Worm (Caenorhabditis elegans) whole organism, L3 larva: ENCODE data around the gene Y51A2B.2.

Source experiments
- ama-1 ChIP-seq: fragments of 150-350 bp; optimal IDR thresholded peaks from 2 replicates; lab custom pipeline; 2018
- ceh-16 ChIP-seq: sonication (generic microtip); optimal IDR thresholded peaks from 2 replicates; lab custom pipeline; 2017; ENCODE audit warnings: missing biosample characterization, missing genetic modification characterization
- daf-12 ChIP-seq: fragments of 150-350 bp; optimal IDR thresholded peaks from 2 replicates; lab custom pipeline; 2014; ENCODE audit warnings: missing biosample characterization, missing genetic modification reagents, missing genetic modification characterization
- egl-27 ChIP-seq: sonication (generic microtip); optimal IDR thresholded peaks from 4 replicates; lab custom pipeline; 2017; ENCODE audit warnings: missing biosample characterization, missing genetic modification reagents, missing genetic modification characterization
- elt-3 ChIP-seq, 3 experiments: fragments of 150-350 bp in 1 of 3; sonication (generic microtip) in 2 of 3; optimal IDR thresholded peaks; 2 replicates in 2 of 3; 4 replicates in 1 of 3; lab custom pipeline; 2014 to 2017; ENCODE audit warnings: missing biosample characterization in 3 of 3, missing genetic modification characterization in 3 of 3
- snpc-4 ChIP-seq: fragments of 150-350 bp; optimal IDR thresholded peaks from 2 replicates; lab custom pipeline; 2014; ENCODE audit warnings: missing biosample characterization, missing genetic modification characterization

DNA sequence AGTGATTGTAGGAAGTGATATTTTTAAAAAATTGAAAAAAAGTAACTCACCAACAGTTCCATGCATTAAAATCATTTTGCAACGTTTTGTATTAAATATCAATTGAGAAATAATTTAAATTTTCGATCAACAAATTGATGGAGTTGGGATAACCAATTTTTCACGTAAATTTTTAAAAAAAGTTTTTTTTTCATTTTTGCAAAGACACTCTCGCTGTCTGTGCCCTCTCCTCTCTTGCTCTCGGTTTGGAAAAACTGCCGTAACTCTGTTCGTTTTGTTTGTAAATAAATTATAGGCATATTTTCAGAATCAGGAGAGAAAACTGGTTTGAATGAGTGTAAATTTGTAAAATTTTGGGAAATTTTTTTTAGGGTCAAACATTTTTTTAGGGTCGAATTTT lies 23.5 kb downstream of the Y51A2B.2 start, which contains the start of gene Y51A2B.16:
- no peak for TF ChIP-seq daf-12 (tag; lab: Kevin White, UChicago)
- TF ChIP-seq ceh-16 (tag; lab: Kevin White, UChicago): no peak
- no peak for TF ChIP-seq ama-1 (lab: Kevin White, UChicago)
- no peak for TF ChIP-seq snpc-4 (tag; lab: Kevin White, UChicago)
- TF ChIP-seq elt-3 (tag; optimal IDR thresholded peaks at IDR 0.05; lab: Kevin White, UChicago): no peak
- TF ChIP-seq egl-27 (tag; lab: Kevin White, UChicago): no peak
